Worm (Caenorhabditis elegans): Measurements from ENCODE around the gene scl-5.

DNA sequence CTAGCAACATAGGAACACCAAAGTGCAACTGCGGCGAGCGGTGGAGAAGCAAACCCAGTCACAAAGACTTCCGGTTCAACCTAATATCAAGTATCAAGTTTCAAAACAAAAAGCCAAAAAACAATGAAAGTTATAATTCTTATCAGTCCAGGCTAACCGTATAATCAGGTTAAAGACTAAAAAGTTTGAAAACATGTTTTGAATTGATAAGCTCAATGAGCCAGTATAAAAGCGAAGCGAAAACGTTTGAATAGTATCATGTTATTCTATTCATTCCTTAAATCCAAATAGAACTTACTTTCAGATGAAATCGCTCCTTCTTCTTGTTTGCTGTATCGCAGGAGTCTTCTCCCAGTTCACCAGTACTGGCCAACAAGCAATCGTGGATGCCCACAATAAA lies 12.7 kb upstream of the scl-5 start, which contains the start of gene scl-11:
- no peak for TF ChIP-seq him-1 (tag; optimal IDR thresholded peaks at IDR 0.05)
- no peak for TF ChIP-seq W03F9.2 (tag; optimal IDR thresholded peaks at IDR 0.05)
